Fruit fly (Drosophila melanogaster): ENCODE data around the gene CG42578.

DNA sequence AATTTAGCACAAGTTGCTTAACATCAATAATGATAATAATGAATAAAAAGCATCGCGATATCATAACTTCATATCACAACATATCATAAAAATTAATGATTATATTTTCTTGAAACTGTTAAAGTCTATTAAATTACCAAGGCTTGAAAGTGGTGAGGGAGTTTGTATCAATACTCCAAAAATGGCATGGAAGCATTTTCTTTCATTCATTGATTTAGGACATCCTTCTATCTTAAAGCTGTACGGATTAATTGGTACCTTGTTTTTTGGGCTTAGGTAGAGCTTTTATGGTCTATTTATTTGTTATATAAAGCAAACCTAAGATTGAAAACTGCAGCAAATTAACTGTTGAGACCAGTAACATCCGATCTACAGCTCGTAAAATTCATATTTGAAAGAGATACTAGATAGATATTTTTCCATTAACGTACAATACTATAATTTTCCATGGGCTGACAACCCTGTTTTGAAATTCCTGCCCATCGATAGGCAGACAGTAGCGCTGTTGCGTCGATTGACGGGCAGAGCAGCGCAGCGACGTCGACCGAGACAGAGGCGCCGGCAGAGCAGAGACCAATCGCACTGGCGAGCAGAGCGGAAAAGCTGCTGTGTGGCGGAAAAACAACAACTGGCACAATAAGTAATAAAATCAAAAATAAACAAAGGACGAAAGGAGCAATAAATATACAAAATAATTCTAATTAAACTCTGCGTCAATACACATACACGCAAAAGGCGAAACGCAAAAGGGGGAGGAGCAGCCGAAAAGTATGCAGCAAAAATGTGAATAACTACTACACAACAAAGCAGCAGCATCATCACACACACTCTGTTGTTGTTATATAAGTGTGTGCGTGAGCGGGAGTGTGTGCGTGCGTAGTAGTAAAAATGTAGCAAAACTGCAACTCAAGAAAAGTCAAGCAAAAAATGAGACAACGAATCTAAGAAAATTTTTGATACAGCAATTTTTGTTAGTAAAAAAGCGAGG is 12.5 kb upstream of the CG42578 start, which contains the start of gene CG1695:
- TF ChIP-seq CTCF (optimal IDR thresholded peaks at IDR 0.05) (no peak), CG8478 (optimal IDR thresholded peaks at IDR 0.05) (no peak)

Data from S2 (cell line).